Worm (Caenorhabditis elegans) whole organism, L4 larva: ENCODE results near the gene B0464.6.

ENCODE experiments used
- D1046.2 ChIP-seq: fragments of 200-800 bp; sonication (Bioruptor generic); IDR thresholded peaks from 2 replicates; pipeline ENCODE4 v1.3.6; 2022; ENCODE audit warnings: missing genetic modification characterization, missing compliant biosample characterization
- F26F4.8 ChIP-seq: fragments of 200-800 bp; sonication (Bioruptor generic); conservative IDR thresholded peaks from 2 replicates; pipeline ENCODE4 v1.3.6; 2022; ENCODE audit warnings: missing genetic modification characterization, missing compliant biosample characterization
- F37D6.2 ChIP-seq: sonication (generic microtip); optimal IDR thresholded peaks from 2 replicates; lab custom pipeline; 2016; ENCODE audit warnings: mild to moderate bottlenecking, missing genetic modification characterization, missing compliant biosample characterization
- Y5F2A.4 ChIP-seq: fragments of 200-800 bp; sonication (Bioruptor generic); optimal IDR thresholded peaks from 2 replicates; lab custom pipeline; 2018; ENCODE audit warnings: mild to moderate bottlenecking, missing genetic modification characterization, missing compliant biosample characterization
- Y75B8A.6 ChIP-seq: fragments of 200-800 bp; sonication (Bioruptor generic); IDR thresholded peaks from 2 replicates; pipeline ENCODE4 v1.3.6; 2022; ENCODE audit warnings: missing genetic modification reagents, missing genetic modification characterization, missing compliant biosample characterization
- aha-1 ChIP-seq: fragments of 150-350 bp; peaks from one replicate; lab custom pipeline; 2014; ENCODE audit warnings: missing biosample characterization, missing genetic modification characterization
- aly-2 ChIP-seq: sonication (generic microtip); optimal IDR thresholded peaks from 2 replicates; lab custom pipeline; 2018; ENCODE audit warnings: missing biosample characterization, missing genetic modification characterization
- ama-1 ChIP-seq: fragments of 150-350 bp; optimal IDR thresholded peaks from 2 replicates; lab custom pipeline; 2014; ENCODE audit warnings: inconsistent platforms, mixed read lengths
- arid-1 ChIP-seq: fragments of 200-800 bp; sonication (Bioruptor generic); conservative IDR thresholded peaks from 2 replicates; pipeline ENCODE4 v1.3.6; 2022; ENCODE audit warnings: missing genetic modification reagents, missing genetic modification characterization, missing compliant biosample characterization
- attf-4 ChIP-seq: sonication (generic microtip); optimal IDR thresholded peaks from 3 replicates; lab custom pipeline; 2017; ENCODE audit warnings: missing biosample characterization, missing genetic modification characterization
- ceh-32 ChIP-seq: sonication (generic microtip); optimal IDR thresholded peaks from 2 replicates; lab custom pipeline; 2016; ENCODE audit warnings: mild to moderate bottlenecking, missing genetic modification characterization, missing compliant biosample characterization; ENCODE audit not compliant: poor library complexity
- ceh-62 ChIP-seq: sonication (generic microtip); optimal IDR thresholded peaks from 2 replicates; lab custom pipeline; 2017; ENCODE audit warnings: missing biosample characterization, missing genetic modification characterization
- ceh-82 ChIP-seq: sonication (generic microtip); optimal IDR thresholded peaks from 2 replicates; lab custom pipeline; 2017; ENCODE audit warnings: missing biosample characterization, missing genetic modification characterization
- ces-1 ChIP-seq: fragments of 150-350 bp; sonication (generic microtip); optimal IDR thresholded peaks from 4 replicates; lab custom pipeline; 2014; ENCODE audit warnings: missing biosample characterization, missing genetic modification reagents, missing genetic modification characterization
- cey-2 ChIP-seq: sonication (generic microtip); optimal IDR thresholded peaks from 3 replicates; lab custom pipeline; 2017; ENCODE audit warnings: missing genetic modification characterization, mild to moderate bottlenecking, missing compliant biosample characterization, antibody characterized with exemption, borderline replicate concordance; ENCODE audit not compliant: insufficient read depth
- ctbp-1 ChIP-seq: fragments of 200-800 bp; sonication (Bioruptor generic); IDR thresholded peaks from 2 replicates; pipeline ENCODE4 v1.3.6; 2022; ENCODE audit warnings: missing genetic modification reagents, missing genetic modification characterization, missing compliant biosample characterization
- daf-19 ChIP-seq: fragments of 200-800 bp; sonication (Bioruptor generic); conservative IDR thresholded peaks from 2 replicates; pipeline ENCODE4 v1.3.6; 2022; ENCODE audit warnings: missing genetic modification characterization, missing compliant biosample characterization
- dmd-8 ChIP-seq: fragments of 200-800 bp; sonication (Bioruptor generic); IDR thresholded peaks from 2 replicates; pipeline ENCODE4 v1.3.6; 2022; ENCODE audit warnings: missing genetic modification characterization, missing compliant biosample characterization
- dmd-9 ChIP-seq: fragments of 200-800 bp; sonication (Bioruptor generic); IDR thresholded peaks from 2 replicates; pipeline ENCODE4 v1.3.6; 2022; ENCODE audit warnings: missing genetic modification reagents, missing genetic modification characterization, missing compliant biosample characterization
- dpl-1 ChIP-seq: fragments of 150-350 bp; optimal IDR thresholded peaks from 2 replicates; lab custom pipeline; 2014; ENCODE audit warnings: missing biosample characterization, missing genetic modification reagents, missing genetic modification characterization
- dve-1 ChIP-seq: sonication (generic microtip); optimal IDR thresholded peaks from 2 replicates; lab custom pipeline; 2017; ENCODE audit warnings: antibody characterized with exemption, mild to moderate bottlenecking, missing genetic modification characterization, missing compliant biosample characterization; ENCODE audit not compliant: insufficient read depth
- egl-27 ChIP-seq: sonication (generic microtip); optimal IDR thresholded peaks from 3 replicates; lab custom pipeline; 2017; ENCODE audit warnings: missing biosample characterization, missing genetic modification reagents, missing genetic modification characterization
- fos-1 ChIP-seq: fragments of 150-350 bp; optimal IDR thresholded peaks from 2 replicates; lab custom pipeline; 2014; ENCODE audit warnings: missing biosample characterization, missing genetic modification characterization
- hlh-30 ChIP-seq: sonication (generic microtip); optimal IDR thresholded peaks from 2 replicates; lab custom pipeline; 2017; ENCODE audit warnings: antibody characterized with exemption, mild to moderate bottlenecking, missing genetic modification characterization, missing compliant biosample characterization; ENCODE audit not compliant: insufficient read depth
- lin-1 ChIP-seq: fragments of 200-800 bp; sonication (Bioruptor generic); IDR thresholded peaks from 2 replicates; pipeline ENCODE4 v1.3.6; 2022; ENCODE audit warnings: missing genetic modification reagents, missing genetic modification characterization, missing compliant biosample characterization
- lin-13 ChIP-seq: fragments of 150-350 bp; optimal IDR thresholded peaks from 2 replicates; lab custom pipeline; 2014; ENCODE audit warnings: missing biosample characterization, missing genetic modification reagents, missing genetic modification characterization
- lin-38 ChIP-seq: fragments of 200-800 bp; sonication (Bioruptor generic); IDR thresholded peaks from 2 replicates; pipeline ENCODE4 v1.3.6; 2022; ENCODE audit warnings: missing genetic modification reagents, missing genetic modification characterization, missing compliant biosample characterization
- madf-9 ChIP-seq: fragments of 200-800 bp; sonication (Bioruptor generic); conservative IDR thresholded peaks from 2 replicates; pipeline ENCODE4 v1.3.6; 2022; ENCODE audit warnings: missing genetic modification reagents, missing genetic modification characterization, missing compliant biosample characterization
- mdl-1 ChIP-seq, 2 experiments: fragments of 150-350 bp in 1 of 2; sonication (generic microtip) in 1 of 2; optimal IDR thresholded peaks; 2 replicates each; lab custom pipeline; 2014 to 2017; ENCODE audit warnings: missing biosample characterization in 2 of 2, missing genetic modification characterization in 2 of 2
- mes-2 ChIP-seq: sonication (generic microtip); optimal IDR thresholded peaks from 2 replicates; lab custom pipeline; 2016; ENCODE audit warnings: missing genotype, mild to moderate bottlenecking, missing genetic modification characterization, missing compliant biosample characterization; ENCODE audit not compliant: poor library complexity, severe bottlenecking
- mxl-3 ChIP-seq: fragments of 200-800 bp; sonication (Bioruptor generic); optimal IDR thresholded peaks from 2 replicates; lab custom pipeline; 2018; ENCODE audit warnings: mild to moderate bottlenecking, missing genetic modification characterization, missing compliant biosample characterization
- nhr-10 ChIP-seq: fragments of 150-350 bp; optimal IDR thresholded peaks from 2 replicates; lab custom pipeline; 2014; ENCODE audit warnings: missing biosample characterization, missing genetic modification characterization
- nhr-102 ChIP-seq: sonication (generic microtip); optimal IDR thresholded peaks from 2 replicates; lab custom pipeline; 2016; ENCODE audit warnings: mild to moderate bottlenecking, missing genetic modification characterization, moderate library complexity, missing compliant biosample characterization
- nhr-237 ChIP-seq: sonication (generic microtip); optimal IDR thresholded peaks from 2 replicates; lab custom pipeline; 2017; ENCODE audit warnings: missing biosample characterization, missing genetic modification characterization
- nhr-25 ChIP-seq: sonication (generic microtip); optimal IDR thresholded peaks from 2 replicates; lab custom pipeline; 2017; ENCODE audit warnings: missing genetic modification characterization, mild to moderate bottlenecking, missing compliant biosample characterization, antibody characterized with exemption, moderate library complexity, borderline replicate concordance; ENCODE audit not compliant: insufficient read depth
- nhr-28 ChIP-seq: fragments of 150-350 bp; optimal IDR thresholded peaks from 2 replicates; lab custom pipeline; 2014; ENCODE audit warnings: missing biosample characterization, missing genetic modification characterization
- nhr-42 ChIP-seq: fragments of 200-800 bp; sonication (Bioruptor generic); IDR thresholded peaks from 2 replicates; pipeline ENCODE4 v1.3.6; 2022; ENCODE audit warnings: missing genetic modification characterization, missing compliant biosample characterization
- nhr-6 ChIP-seq: fragments of 150-350 bp; optimal IDR thresholded peaks from 2 replicates; lab custom pipeline; 2014; ENCODE audit warnings: missing biosample characterization, missing genetic modification characterization
- nhr-77 ChIP-seq: fragments of 150-350 bp; optimal IDR thresholded peaks from 2 replicates; lab custom pipeline; 2014; ENCODE audit warnings: missing biosample characterization, missing genetic modification characterization
- saeg-2 ChIP-seq: fragments of 200-800 bp; sonication (Bioruptor generic); IDR thresholded peaks from 2 replicates; pipeline ENCODE4 v1.3.6; 2022; ENCODE audit warnings: missing genetic modification reagents, missing genetic modification characterization, missing compliant biosample characterization
- sdz-12 ChIP-seq: fragments of 200-800 bp; sonication (Bioruptor generic); optimal IDR thresholded peaks from 2 replicates; lab custom pipeline; 2018; ENCODE audit warnings: mild to moderate bottlenecking, missing genetic modification characterization, missing compliant biosample characterization
- set-16 ChIP-seq: fragments of 200-800 bp; sonication (Bioruptor generic); IDR thresholded peaks from 2 replicates; pipeline ENCODE4 v1.3.6; 2022; ENCODE audit warnings: missing genetic modification reagents, missing genetic modification characterization, missing compliant biosample characterization
- skn-1 ChIP-seq: fragments of 150-350 bp; optimal IDR thresholded peaks from 2 replicates; lab custom pipeline; 2014; ENCODE audit warnings: missing biosample characterization, missing genetic modification characterization
- spr-1 ChIP-seq: sonication (generic microtip); optimal IDR thresholded peaks from 2 replicates; lab custom pipeline; 2016; ENCODE audit warnings: mild to moderate bottlenecking, missing genetic modification characterization, missing compliant biosample characterization
- tra-1 ChIP-seq: fragments of 200-800 bp; sonication (Bioruptor generic); IDR thresholded peaks from 2 replicates; pipeline ENCODE4 v1.3.6; 2022; ENCODE audit warnings: missing genetic modification reagents, missing genetic modification characterization, missing compliant biosample characterization
- unc-62 ChIP-seq, 3 experiments: fragments of 150-350 bp in 1 of 3; sonication (generic microtip); optimal IDR thresholded peaks in 2 of 3; peaks in 1 of 3; 1 replicate in 1 of 3; 2 replicates in 2 of 3; lab custom pipeline; 2014 to 2017; ENCODE audit warnings: missing biosample characterization in 3 of 3, missing genetic modification characterization in 3 of 3, missing genetic modification reagents in 3 of 3, missing genotype in 1 of 3
- zag-1 ChIP-seq: fragments of 150-350 bp; optimal IDR thresholded peaks from 2 replicates; lab custom pipeline; 2014; ENCODE audit warnings: missing biosample characterization, missing genetic modification characterization
- zfp-2 ChIP-seq: sonication (generic microtip); optimal IDR thresholded peaks from 2 replicates; lab custom pipeline; 2016; ENCODE audit warnings: mild to moderate bottlenecking, missing genetic modification characterization, missing compliant biosample characterization
- zfp-3 ChIP-seq: fragments of 200-800 bp; sonication (Bioruptor generic); conservative IDR thresholded peaks from 2 replicates; pipeline ENCODE4 v1.3.6; 2022; ENCODE audit warnings: missing genetic modification reagents, missing genetic modification characterization, missing compliant biosample characterization
- zip-2 ChIP-seq: fragments of 150-350 bp; optimal IDR thresholded peaks from 2 replicates; lab custom pipeline; 2014; ENCODE audit warnings: missing biosample characterization, missing genetic modification characterization
- ztf-11 ChIP-seq: fragments of 150-350 bp; optimal IDR thresholded peaks from 2 replicates; lab custom pipeline; 2014; ENCODE audit warnings: missing biosample characterization, missing genetic modification characterization
- ztf-7 ChIP-seq: fragments of 150-350 bp; optimal IDR thresholded peaks from 2 replicates; lab custom pipeline; 2014; ENCODE audit warnings: missing biosample characterization, missing genetic modification characterization

B0464.6 gene

DNA sequence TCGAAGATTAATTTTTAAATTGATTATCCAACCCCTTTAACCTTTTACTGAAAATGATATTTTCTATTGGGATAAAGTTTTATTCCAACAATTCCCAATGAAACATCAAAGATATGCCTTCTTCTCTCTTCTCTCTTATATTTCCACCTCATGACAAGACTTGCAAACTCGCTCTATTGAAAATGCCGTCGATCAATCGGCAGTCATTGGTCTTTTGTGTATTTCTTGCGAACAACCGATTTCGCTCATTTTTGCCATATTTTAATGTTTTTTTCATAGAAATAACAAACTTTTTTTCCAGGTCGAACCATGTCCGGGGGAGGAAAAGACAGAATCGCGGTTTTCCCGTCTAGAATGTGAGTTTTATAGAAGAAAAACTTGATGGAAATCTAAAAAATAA, 42.0 kb upstream of the B0464.6 start, which contains the start of gene vha-14:
TSS of gene vha-14 (plus strand) at position 302 of the 400 bp plus-strand sequence.
- TF ChIP-seq tra-1 (GFP tag; lab: Robert Waterston, UW) (no peak), ama-1 (peak; percentile 43), aha-1 (tag; lab: Kevin White, UChicago) (peak; percentile 67), lin-38 (GFP tag; lab: Robert Waterston, UW) (peak; percentile 75), fos-1 (tag; lab: Kevin White, UChicago) (no peak), mdl-1 (tag; optimal IDR thresholded peaks at IDR 0.05; lab: Kevin White, UChicago) (no peak), nhr-6 (tag; lab: Kevin White, UChicago) (peak; percentile 97), nhr-77 (tag; lab: Kevin White, UChicago) (peak; percentile 79), lin-13 (GFP tag; lab: Kevin White, UChicago) (no peak), egl-27 (no peak), F37D6.2 (no peak), ceh-32 (tag; lab: Kevin White, UChicago) (no peak), nhr-237 (tag; lab: Kevin White, UChicago) (no peak), zip-2 (tag; lab: Kevin White, UChicago) (no peak), nhr-28 (tag; lab: Kevin White, UChicago) (peak; percentile 65), ztf-7 (tag; lab: Kevin White, UChicago) (no peak), dmd-9 (no peak), sdz-12 (GFP tag; lab: Kevin White, UChicago) (no peak), zag-1 (tag; lab: Kevin White, UChicago) (no peak), zfp-3 (no peak), attf-4 (tag; lab: Kevin White, UChicago) (no peak), nhr-42 (GFP tag; lab: Robert Waterston, UW) (no peak), D1046.2 (no peak), nhr-102 (tag; lab: Kevin White, UChicago) (no peak), aly-2 (tag; lab: Kevin White, UChicago) (no peak), nhr-25 (tag; lab: Kevin White, UChicago) (no peak), cey-2 (tag; lab: Kevin White, UChicago) (no peak), mxl-3 (GFP tag; lab: Kevin White, UChicago) (no peak), arid-1 (GFP tag; lab: Robert Waterston, UW) (no peak), dve-1 (tag; lab: Kevin White, UChicago) (peak; percentile 27), lin-1 (GFP tag; lab: Robert Waterston, UW) (no peak), madf-9 (GFP tag; lab: Robert Waterston, UW) (no peak), ceh-82 (tag; lab: Kevin White, UChicago) (no peak), saeg-2 (no peak), skn-1 (tag; lab: Kevin White, UChicago) (no peak), dpl-1 (GFP tag; lab: Kevin White, UChicago) (peak; percentile 35), ceh-62 (no peak), dmd-8 (GFP tag; lab: Robert Waterston, UW) (no peak), Y75B8A.6 (GFP tag; lab: Robert Waterston, UW) (no peak), daf-19 (GFP tag; lab: Robert Waterston, UW) (no peak), unc-62 (GFP tag; optimal IDR thresholded peaks at IDR 0.05 in 1 of 2; lab: Kevin White, UChicago) (peak in 1 of 2 experiments; percentile 69), unc-62 (tag; optimal IDR thresholded peaks at IDR 0.05; lab: Kevin White, UChicago) (no peak), nhr-10 (tag; lab: Kevin White, UChicago) (no peak), mes-2 (peak; percentile 21), ctbp-1 (GFP tag; lab: Robert Waterston, UW) (no peak), ces-1 (GFP tag; lab: Kevin White, UChicago) (no peak), Y5F2A.4 (no peak), ztf-11 (tag; lab: Kevin White, UChicago) (no peak), set-16 (no peak), zfp-2 (tag; lab: Kevin White, UChicago) (no peak), spr-1 (tag; lab: Kevin White, UChicago) (no peak), hlh-30 (peak; percentile 92), F26F4.8 (no peak)
